Fruit fly (Drosophila melanogaster): ENCODE results near the gene fbl.

DNA sequence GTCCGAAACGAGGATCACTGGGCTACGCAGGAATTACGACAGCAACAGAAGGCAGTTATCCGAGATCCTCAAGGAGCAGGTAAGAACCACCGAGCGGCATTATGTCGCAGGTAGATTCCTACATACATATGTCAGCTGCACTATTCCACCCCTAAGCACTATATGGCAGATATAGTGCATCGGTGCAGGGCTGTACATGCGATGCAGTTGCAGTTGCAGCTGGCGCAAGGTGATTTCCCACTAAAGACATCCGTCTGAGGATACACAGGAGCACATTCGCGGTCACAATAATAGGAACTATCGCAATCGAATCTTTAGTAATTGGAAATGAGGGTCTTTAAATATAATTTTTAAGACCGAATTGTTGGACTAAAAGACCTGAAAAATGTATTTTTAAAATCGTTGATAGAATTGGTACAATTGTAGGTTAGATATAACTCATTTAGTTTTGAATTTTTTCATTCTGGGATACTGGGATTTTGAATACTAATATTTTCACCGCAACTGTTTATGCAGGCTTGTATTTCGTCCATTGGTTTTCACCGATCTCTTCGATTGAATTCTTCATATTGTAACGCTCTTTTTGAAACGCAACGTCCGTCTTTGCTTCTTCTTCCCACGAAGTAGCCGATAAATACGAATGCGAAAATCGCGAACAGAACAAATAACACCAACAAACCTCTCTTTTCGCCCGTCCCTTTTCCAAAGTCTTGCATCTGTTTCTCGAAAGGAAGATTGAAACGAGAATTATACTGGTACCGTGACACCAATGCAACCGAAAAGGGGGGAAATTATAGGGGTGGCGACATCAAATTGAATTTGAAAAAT lies 18.6 kb downstream of the fbl start:
- no peak for TF ChIP-seq CG10348 (GFP tag; IDR thresholded peaks at IDR 0.05)
- no peak for TF ChIP-seq CG12605 (GFP tag; IDR thresholded peaks at IDR 0.05)
- TF ChIP-seq Pif1B (GFP tag; optimal IDR thresholded peaks at IDR 0.05): peak; percentile 54
- peak; percentile 76 for TF ChIP-seq gl (tag; optimal IDR thresholded peaks at IDR 0.05)
- TF ChIP-seq D1 (tag; optimal IDR thresholded peaks at IDR 0.05): peak; percentile 20
- TF ChIP-seq CG13204 (GFP tag; optimal IDR thresholded peaks at IDR 0.05): peak; percentile 12
- peak; percentile 80 for TF ChIP-seq CG9948 (tag; optimal IDR thresholded peaks at IDR 0.05)
- no peak for TF ChIP-seq EcR (GFP tag; optimal IDR thresholded peaks at IDR 0.05)
- no peak for TF ChIP-seq CG4496 (GFP tag; IDR thresholded peaks at IDR 0.05)
- no peak for TF ChIP-seq CG14655 (GFP tag; optimal IDR thresholded peaks at IDR 0.05)
- TF ChIP-seq rn (GFP tag; IDR thresholded peaks at IDR 0.05): no peak
- TF ChIP-seq Snoo (tag; optimal IDR thresholded peaks at IDR 0.05): peak; percentile 34

Data from whole organism, pupa.